Fruit fly (Drosophila melanogaster) whole organism, pupa: ENCODE data around the gene vas.

Experiments used
- CG10348 ChIP-seq: fragments of 200-800 bp; sonication (Bioruptor generic); IDR thresholded peaks from 2 replicates; pipeline ENCODE4 v1.3.6; 2022; ENCODE audit warnings: missing biosample characterization, missing genetic modification characterization
- CG12605 ChIP-seq: fragments of 200-800 bp; sonication (Bioruptor generic); IDR thresholded peaks from 2 replicates; pipeline ENCODE4 v1.3.6; 2022; ENCODE audit warnings: missing biosample characterization, missing genetic modification characterization
- CG14655 ChIP-seq: fragments of 200-800 bp; sonication (Bioruptor generic); optimal IDR thresholded peaks from 3 replicates; lab custom pipeline; 2017; ENCODE audit warnings: mild to moderate bottlenecking, missing biosample characterization, missing genetic modification reagents, missing genetic modification characterization
- CG17806 ChIP-seq: fragments of 200-800 bp; sonication (Bioruptor generic); optimal IDR thresholded peaks from 2 replicates; lab custom pipeline; 2018; ENCODE audit warnings: missing biosample characterization, mild to moderate bottlenecking, missing genetic modification characterization, moderate library complexity
- CG8159 ChIP-seq: fragments of 200-800 bp; sonication (Bioruptor generic); optimal IDR thresholded peaks from 3 replicates; lab custom pipeline; 2018; ENCODE audit warnings: missing biosample characterization, mild to moderate bottlenecking, missing genetic modification characterization, moderate library complexity
- D1 ChIP-seq: fragments of 200-800 bp; sonication (Bioruptor generic); optimal IDR thresholded peaks from 2 replicates; lab custom pipeline; 2018; ENCODE audit warnings: missing biosample characterization, mild to moderate bottlenecking, missing genetic modification characterization, moderate library complexity
- EcR ChIP-seq: fragments of 200-800 bp; sonication (Bioruptor generic); optimal IDR thresholded peaks from 3 replicates; lab custom pipeline; 2019; ENCODE audit warnings: missing biosample characterization, missing genetic modification characterization, mild to moderate bottlenecking, moderate library complexity, missing genetic modification reagents
- Ets98B ChIP-seq: fragments of 200-800 bp; sonication (Bioruptor generic); IDR thresholded peaks from 2 replicates; pipeline ENCODE4 v1.3.6; 2022; ENCODE audit warnings: missing biosample characterization, missing genetic modification characterization
- Pif1A ChIP-seq: fragments of 200-800 bp; sonication (Bioruptor generic); optimal IDR thresholded peaks from 3 replicates; lab custom pipeline; 2016; ENCODE audit warnings: missing biosample characterization, missing genetic modification characterization
- Snoo ChIP-seq: fragments of 200-800 bp; sonication (Bioruptor generic); optimal IDR thresholded peaks from 3 replicates; lab custom pipeline; 2017; ENCODE audit warnings: missing biosample characterization, mild to moderate bottlenecking, missing genetic modification characterization, inconsistent platforms
- fd96Ca ChIP-seq: fragments of 200-800 bp; sonication (Bioruptor generic); IDR thresholded peaks from 3 replicates; pipeline ENCODE4 v1.3.6; 2022; ENCODE audit warnings: missing biosample characterization, missing genetic modification characterization
- rn ChIP-seq: fragments of 200-800 bp; sonication (Bioruptor generic); IDR thresholded peaks from 2 replicates; pipeline ENCODE4 v1.3.6; 2022; ENCODE audit warnings: missing biosample characterization, missing genetic modification characterization

Gene vas

DNA sequence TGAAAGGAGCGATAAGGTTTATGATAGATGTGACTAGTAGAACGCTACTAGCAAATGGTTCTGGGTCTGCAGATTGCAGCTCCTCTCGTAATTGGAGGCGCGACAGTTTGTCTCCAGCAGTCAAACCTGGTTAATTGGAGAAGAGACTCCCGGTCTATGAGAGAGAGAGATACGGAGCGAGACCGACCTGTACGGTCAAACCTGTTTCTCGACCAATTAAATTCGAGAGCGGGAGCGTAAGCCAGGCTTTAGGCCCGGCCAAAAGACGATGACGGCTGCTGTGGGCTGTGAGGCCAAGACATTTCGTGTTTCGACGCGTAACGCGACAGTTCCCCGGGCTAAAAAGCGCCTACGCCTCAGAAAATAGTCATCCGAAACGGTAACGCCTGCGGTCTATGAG is 47.7 kb downstream of the vas start, which contains the start of gene CG15269:
TSS of gene CG15269 (plus strand) at position 261 of the 400 bp plus-strand sequence.
- TF ChIP-seq Ets98B (GFP tag; lab: Robert Waterston, UW): no peak
- TF ChIP-seq CG8159 (tag; lab: Kevin White, UChicago): no peak
- no peak for TF ChIP-seq CG12605 (GFP tag; lab: Robert Waterston, UW)
- TF ChIP-seq EcR: no peak

DNA sequence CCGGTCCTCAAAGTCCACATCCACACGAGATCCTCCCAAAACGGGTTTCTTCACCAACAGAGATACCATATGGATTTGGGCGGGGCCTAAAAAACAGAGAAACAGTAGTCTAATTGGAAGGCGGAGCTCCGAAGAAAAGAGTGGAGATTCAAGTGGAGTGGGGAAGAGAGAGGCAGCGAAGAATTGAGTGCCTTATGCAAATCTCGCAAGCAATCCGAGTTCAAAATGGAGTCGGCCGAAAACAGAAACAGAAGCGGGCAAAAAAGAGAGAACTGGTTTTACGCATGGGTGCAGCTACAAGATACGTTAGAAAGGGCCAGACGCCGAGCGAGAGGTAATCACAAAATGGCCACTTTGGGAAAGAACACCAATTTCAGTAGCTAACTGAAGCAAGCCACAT is 49.8 kb downstream of the vas start:
- TF ChIP-seq CG10348 (GFP tag; lab: Robert Waterston, UW) (no peak), CG17806 (no peak), D1 (tag; lab: Kevin White, UChicago) (no peak), rn (GFP tag; lab: Robert Waterston, UW) (no peak), EcR (no peak), CG14655 (GFP tag; lab: Kevin White, UChicago) (no peak)

DNA sequence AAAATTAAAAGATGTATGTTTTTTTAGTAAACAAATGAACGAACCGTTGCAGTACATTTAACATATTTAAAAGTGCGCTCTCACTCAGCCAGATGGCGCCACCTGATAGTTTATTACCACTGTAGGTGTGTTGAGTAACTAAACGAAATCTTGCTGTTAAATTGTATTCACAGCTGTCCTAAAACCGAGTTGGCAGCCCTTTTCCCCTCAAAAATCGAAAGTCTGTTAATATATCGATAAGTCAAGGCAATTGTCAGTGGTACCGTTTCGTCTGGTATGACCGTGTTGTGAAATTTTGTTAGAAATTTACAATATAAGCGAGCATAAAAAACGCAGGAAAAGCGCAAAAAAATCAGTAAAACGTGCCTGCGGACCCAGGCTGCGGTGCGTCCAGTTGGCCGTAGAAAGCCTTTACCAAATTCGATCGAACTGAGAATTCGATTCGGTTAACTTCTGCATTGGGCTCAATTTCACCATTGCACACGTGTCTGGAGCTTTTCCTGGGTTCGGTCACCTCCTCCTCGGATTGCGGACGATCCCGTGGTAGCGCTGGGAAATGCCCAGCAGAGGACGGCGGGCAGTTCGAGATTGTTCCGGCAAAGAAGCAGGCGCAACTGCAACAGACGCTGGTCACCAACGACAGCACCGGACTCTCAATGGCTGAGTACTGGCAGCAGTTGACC is 51.9 kb downstream of the vas start, which contains the start of gene stc:
TSS of gene stc (plus strand) at position 247 of the 683 bp plus-strand sequence.
- TF ChIP-seq D1 (tag; lab: Kevin White, UChicago): peak; percentile 3
- no peak for TF ChIP-seq Snoo (tag; lab: Kevin White, UChicago)

DNA sequence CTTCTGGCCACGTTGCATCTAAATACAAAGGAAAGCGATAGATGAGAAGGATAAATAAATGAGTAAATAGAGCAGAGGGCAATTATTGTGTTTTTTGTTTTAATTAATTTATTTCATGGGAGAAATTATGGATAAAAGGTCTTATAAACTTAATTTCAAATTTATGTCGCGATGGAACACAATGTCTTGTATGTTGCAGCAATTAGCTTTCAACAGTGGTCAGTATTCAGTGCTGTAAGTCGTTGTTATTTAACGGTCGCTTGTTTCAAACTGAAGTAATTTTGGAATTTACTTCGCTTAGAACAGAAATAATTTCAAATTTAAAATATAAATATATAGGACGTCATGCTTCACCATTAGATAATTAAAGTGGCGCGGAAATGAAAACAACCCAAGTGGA is 56.5 kb downstream of the vas start:
- TF ChIP-seq CG14655 (GFP tag; lab: Kevin White, UChicago) (no peak), D1 (tag; lab: Kevin White, UChicago) (no peak), Pif1A (GFP tag; lab: Kevin White, UChicago) (no peak), CG17806 (no peak), Snoo (tag; lab: Kevin White, UChicago) (no peak)

DNA sequence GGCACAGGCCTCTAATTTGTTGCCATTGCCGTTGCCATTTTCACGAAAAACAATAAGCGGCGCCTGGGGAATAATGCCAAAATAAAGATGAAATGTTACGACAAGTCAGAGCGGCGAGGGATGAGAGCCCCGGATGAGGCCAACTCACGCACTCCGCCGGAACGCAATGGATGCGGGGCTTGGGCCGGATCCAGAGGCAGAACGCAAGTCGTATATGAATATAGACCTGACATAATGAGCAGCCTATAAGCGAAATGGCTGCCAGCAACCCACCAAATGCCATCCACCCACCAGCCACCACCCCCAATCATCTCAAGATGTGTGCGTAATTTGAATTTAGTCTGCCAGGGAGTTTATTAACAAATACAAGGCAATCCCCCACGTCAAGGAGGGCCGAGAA is 57.1 kb downstream of the vas start:
- TF ChIP-seq rn (GFP tag; lab: Robert Waterston, UW): no peak
- TF ChIP-seq EcR: no peak
- no peak for TF ChIP-seq fd96Ca (GFP tag; lab: Robert Waterston, UW)
- TF ChIP-seq, all 21 proteins: peak for 0
